Worm (Caenorhabditis elegans) whole organism, young adult: Measurements from ENCODE around the gene R04B3.3.
A peak's percentile ranks its signal among the peaks of the same experiment; 100 is the strongest.

Source experiments
- B0261.1 ChIP-seq: sonication (generic microtip); optimal IDR thresholded peaks from 2 replicates; lab custom pipeline; 2016; ENCODE audit warnings: mild to moderate bottlenecking, missing genetic modification characterization, moderate library complexity, missing compliant biosample characterization
- F22D6.2 ChIP-seq: sonication (generic microtip); optimal IDR thresholded peaks from 2 replicates; lab custom pipeline; 2016; ENCODE audit warnings: mild to moderate bottlenecking, missing genetic modification characterization, missing compliant biosample characterization
- F49E8.2 ChIP-seq: sonication (generic microtip); optimal IDR thresholded peaks from 3 replicates; lab custom pipeline; 2017; ENCODE audit warnings: missing genetic modification characterization, mild to moderate bottlenecking, missing compliant biosample characterization, antibody characterized with exemption, moderate library complexity; ENCODE audit not compliant: insufficient read depth
- F57A8.1 ChIP-seq: fragments of 200-800 bp; sonication (Bioruptor generic); optimal IDR thresholded peaks from 2 replicates; lab custom pipeline; 2018; ENCODE audit warnings: mild to moderate bottlenecking, missing genetic modification characterization, moderate library complexity, missing compliant biosample characterization
- K11D2.4 ChIP-seq: fragments of 200-800 bp; sonication (Bioruptor generic); IDR thresholded peaks from 2 replicates; pipeline ENCODE4 v1.3.6; 2022; ENCODE audit warnings: missing genetic modification reagents, missing genetic modification characterization, missing compliant biosample characterization
- K12H6.12 ChIP-seq: fragments of 200-800 bp; sonication (Bioruptor generic); optimal IDR thresholded peaks from 2 replicates; lab custom pipeline; 2018; ENCODE audit warnings: mild to moderate bottlenecking, missing genetic modification characterization, missing compliant biosample characterization
- Y53G8AR.9 ChIP-seq: fragments of 200-800 bp; sonication (Bioruptor generic); conservative IDR thresholded peaks from 2 replicates; pipeline ENCODE4 v1.3.6; 2022; ENCODE audit warnings: missing genetic modification reagents, missing genetic modification characterization, missing compliant biosample characterization
- athp-1 ChIP-seq: sonication (generic microtip); optimal IDR thresholded peaks from 2 replicates; lab custom pipeline; 2017; ENCODE audit warnings: mild to moderate bottlenecking, missing genetic modification characterization, missing compliant biosample characterization
- bed-2 ChIP-seq: fragments of 200-800 bp; sonication (Bioruptor generic); IDR thresholded peaks from 2 replicates; pipeline ENCODE4 v1.3.6; 2022; ENCODE audit warnings: missing genetic modification reagents, missing genetic modification characterization, missing compliant biosample characterization
- cebp-1 ChIP-seq, 2 experiments: fragments of 200-800 bp in 1 of 2; sonication (Bioruptor generic) in 1 of 2; sonication (generic microtip) in 1 of 2; IDR thresholded peaks in 1 of 2; optimal IDR thresholded peaks in 1 of 2; 2 replicates each; pipeline versions ENCODE4 v1.3.6 to Lab custom; 2017 to 2022; ENCODE audit warnings: missing compliant biosample characterization in 2 of 2, missing genetic modification characterization in 2 of 2, mild to moderate bottlenecking in 1 of 2, missing genetic modification reagents in 1 of 2, moderate library complexity in 1 of 2
- ceh-27 ChIP-seq: fragments of 200-800 bp; sonication (Bioruptor generic); optimal IDR thresholded peaks from 2 replicates; lab custom pipeline; 2018; ENCODE audit warnings: mild to moderate bottlenecking, missing genetic modification characterization, moderate library complexity, missing compliant biosample characterization
- dox-1 ChIP-seq: fragments of 200-800 bp; sonication (Bioruptor generic); IDR thresholded peaks from 2 replicates; pipeline ENCODE4 v1.3.6; 2022; ENCODE audit warnings: missing genetic modification reagents, missing genetic modification characterization, missing compliant biosample characterization
- dpff-1 ChIP-seq: sonication (generic microtip); optimal IDR thresholded peaks from 2 replicates; lab custom pipeline; 2017; ENCODE audit warnings: mild to moderate bottlenecking, missing genetic modification characterization, missing compliant biosample characterization
- egrh-3 ChIP-seq: fragments of 200-800 bp; sonication (Bioruptor generic); IDR thresholded peaks from 2 replicates; pipeline ENCODE4 v1.3.6; 2022; ENCODE audit warnings: missing genetic modification reagents, missing genetic modification characterization, missing compliant biosample characterization
- fkh-3 ChIP-seq: sonication (generic microtip); optimal IDR thresholded peaks from 2 replicates; lab custom pipeline; 2016; ENCODE audit warnings: mild to moderate bottlenecking, missing genetic modification characterization, missing compliant biosample characterization
- hlh-12 ChIP-seq: sonication (generic microtip); optimal IDR thresholded peaks from 2 replicates; lab custom pipeline; 2016; ENCODE audit warnings: missing genetic modification characterization, missing compliant biosample characterization
- hlh-26 ChIP-seq: fragments of 200-800 bp; sonication (Bioruptor generic); conservative IDR thresholded peaks from 2 replicates; pipeline ENCODE4 v1.3.6; 2022; ENCODE audit warnings: missing genetic modification reagents, missing genetic modification characterization, missing compliant biosample characterization
- hrde-1 ChIP-seq: sonication (generic microtip); optimal IDR thresholded peaks from 2 replicates; lab custom pipeline; 2016; ENCODE audit warnings: missing genetic modification characterization, mild to moderate bottlenecking, missing compliant biosample characterization, moderate library complexity, missing genotype, missing genetic modification reagents, borderline replicate concordance
- madf-3 ChIP-seq: fragments of 200-800 bp; sonication (Bioruptor generic); IDR thresholded peaks from 2 replicates; pipeline ENCODE4 v1.3.6; 2022; ENCODE audit warnings: missing genetic modification reagents, missing genetic modification characterization, missing compliant biosample characterization
- madf-6 ChIP-seq: fragments of 200-800 bp; sonication (Bioruptor generic); IDR thresholded peaks from 2 replicates; pipeline ENCODE4 v1.3.6; 2022; ENCODE audit warnings: missing genetic modification reagents, missing genetic modification characterization, missing compliant biosample characterization
- nfyb-1 ChIP-seq: fragments of 200-800 bp; sonication (Bioruptor generic); IDR thresholded peaks from 2 replicates; pipeline ENCODE4 v1.3.6; 2022; ENCODE audit warnings: missing genetic modification reagents, missing genetic modification characterization, missing compliant biosample characterization
- nhr-179 ChIP-seq: sonication (generic microtip); optimal IDR thresholded peaks from 2 replicates; lab custom pipeline; 2016; ENCODE audit warnings: mild to moderate bottlenecking, missing genetic modification characterization, missing compliant biosample characterization
- nhr-27 ChIP-seq: fragments of 200-800 bp; sonication (Bioruptor generic); optimal IDR thresholded peaks from 2 replicates; lab custom pipeline; 2018; ENCODE audit warnings: mild to moderate bottlenecking, missing genetic modification characterization, moderate library complexity, missing compliant biosample characterization
- nhr-90 ChIP-seq: sonication (generic microtip); optimal IDR thresholded peaks from 2 replicates; lab custom pipeline; 2016; ENCODE audit warnings: missing genotype, mild to moderate bottlenecking, missing genetic modification characterization, missing compliant biosample characterization
- sdz-38 ChIP-seq: sonication (generic microtip); optimal IDR thresholded peaks from 2 replicates; lab custom pipeline; 2016; ENCODE audit warnings: missing genotype, missing genetic modification characterization, missing compliant biosample characterization
- tbx-9 ChIP-seq: sonication (generic microtip); optimal IDR thresholded peaks from 2 replicates; lab custom pipeline; 2016; ENCODE audit warnings: borderline replicate concordance, missing genetic modification characterization, inconsistent platforms, missing compliant biosample characterization
- tlf-1 ChIP-seq: fragments of 200-800 bp; sonication (Bioruptor generic); optimal IDR thresholded peaks from 2 replicates; lab custom pipeline; 2018; ENCODE audit warnings: mild to moderate bottlenecking, missing genetic modification characterization, missing compliant biosample characterization
- unc-62 ChIP-seq: fragments of 150-350 bp; optimal IDR thresholded peaks from 2 replicates; lab custom pipeline; 2014; ENCODE audit warnings: missing biosample characterization, missing genetic modification reagents, missing genetic modification characterization
- ztf-18 ChIP-seq: sonication (generic microtip); optimal IDR thresholded peaks from 2 replicates; lab custom pipeline; 2016; ENCODE audit warnings: missing genotype, mild to moderate bottlenecking, missing genetic modification characterization, missing compliant biosample characterization
- ztf-28 ChIP-seq: fragments of 200-800 bp; sonication (Bioruptor generic); IDR thresholded peaks from 2 replicates; pipeline ENCODE4 v1.3.6; 2022; ENCODE audit warnings: missing genetic modification reagents, missing genetic modification characterization, missing compliant biosample characterization
- ztf-6 ChIP-seq: fragments of 200-800 bp; sonication (Bioruptor generic); IDR thresholded peaks from 2 replicates; pipeline ENCODE4 v1.3.6; 2022; ENCODE audit warnings: missing genetic modification reagents, missing genetic modification characterization, missing compliant biosample characterization

The R04B3.3 gene

DNA sequence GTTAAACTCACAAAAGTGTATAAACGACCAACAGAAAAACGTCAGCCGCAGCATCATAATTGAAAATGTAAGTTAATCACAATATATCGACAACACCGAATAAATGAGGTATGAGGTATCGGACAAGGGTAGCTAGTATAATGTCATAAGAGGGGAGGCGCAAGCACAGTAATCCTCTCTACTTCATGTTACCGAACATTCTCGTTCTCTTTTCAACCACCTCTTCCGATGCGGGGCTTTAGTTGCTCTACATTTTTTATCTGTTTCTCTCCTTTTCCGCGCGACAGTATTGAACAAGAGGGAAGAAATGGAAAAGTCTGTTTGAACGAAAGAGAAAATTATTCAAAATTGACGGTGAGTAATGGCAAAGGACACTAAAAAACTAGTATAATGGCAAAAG lies at the start of gene R04B3.3:
Gene R04B3.3 (minus strand): TSS at position 101 of the 400 bp plus-strand sequence.
- no peak for TF ChIP-seq hlh-26 (GFP tag; lab: Robert Waterston, UW)
- TF ChIP-seq, all 124 proteins: peak for 0

DNA sequence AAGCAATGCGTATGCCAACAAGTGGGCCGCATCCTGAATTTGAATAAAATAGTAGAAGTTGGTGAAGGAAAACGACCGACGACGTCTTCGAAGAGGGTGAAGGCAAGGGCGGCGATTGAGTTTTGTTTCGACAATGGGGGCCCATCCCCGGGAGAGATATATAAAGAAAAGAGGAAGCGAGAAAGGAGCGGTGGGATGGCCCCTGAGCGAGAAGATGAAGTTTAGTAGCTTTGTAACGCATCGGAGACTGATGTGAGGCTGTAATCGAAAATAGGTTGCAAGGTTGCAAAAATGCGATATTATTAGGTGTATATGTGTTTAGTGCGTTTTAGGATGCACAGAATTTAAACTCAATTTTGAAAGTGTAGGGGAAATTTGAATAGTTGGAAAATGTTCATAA lies 46.9 kb upstream of the R04B3.3 start:
- no peak for TF ChIP-seq Y53G8AR.9
- TF ChIP-seq dox-1: peak; percentile 40; the same call in 1 of the 2 replicates

ce11 chrX:2520461-2520860 lies 44.7 kb upstream of the R04B3.3 start:
- TF ChIP-seq tlf-1 (GFP tag; lab: Kevin White, UChicago) (no peak), cebp-1 (GFP tag; IDR thresholded peaks at IDR 0.05; lab: Robert Waterston, UW) (no peak), cebp-1 (tag; optimal IDR thresholded peaks at IDR 0.05; lab: Kevin White, UChicago) (no peak), ztf-6 (GFP tag; lab: Robert Waterston, UW) (no peak), F22D6.2 (no peak), nhr-179 (tag; lab: Kevin White, UChicago) (no peak), dpff-1 (no peak), ceh-27 (GFP tag; lab: Kevin White, UChicago) (no peak), nhr-27 (tag; lab: Kevin White, UChicago) (no peak), bed-2 (GFP tag; lab: Robert Waterston, UW) (no peak), K12H6.12 (no peak), nfyb-1 (no peak), athp-1 (tag; lab: Kevin White, UChicago) (no peak), K11D2.4 (no peak), hlh-12 (tag; lab: Kevin White, UChicago) (no peak), F57A8.1 (GFP tag; lab: Kevin White, UChicago) (no peak), egrh-3 (GFP tag; lab: Robert Waterston, UW) (no peak), sdz-38 (tag; lab: Kevin White, UChicago) (no peak)

- no peak for TF ChIP-seq K11D2.4
- peak; percentile 65; the same call in 1 of the 2 replicates for TF ChIP-seq egrh-3 (GFP tag; lab: Robert Waterston, UW)
- no peak for TF ChIP-seq madf-3 (GFP tag; lab: Robert Waterston, UW)
Measured at ce11 chrX:2516949-2517696, 41.4 kb upstream of the R04B3.3 start.

- no peak for TF ChIP-seq F49E8.2
- no peak for TF ChIP-seq nhr-179 (tag; lab: Kevin White, UChicago)
- TF ChIP-seq B0261.1 (tag; lab: Kevin White, UChicago): no peak
- TF ChIP-seq hrde-1: no peak
- no peak for TF ChIP-seq hlh-26 (GFP tag; lab: Robert Waterston, UW)
- no peak for TF ChIP-seq ztf-28 (GFP tag; lab: Robert Waterston, UW)
- no peak for TF ChIP-seq nhr-90 (tag; lab: Kevin White, UChicago)
- no peak for TF ChIP-seq unc-62 (GFP tag; lab: Kevin White, UChicago)
- TF ChIP-seq tbx-9 (tag; lab: Kevin White, UChicago): no peak
- no peak for TF ChIP-seq tlf-1 (GFP tag; lab: Kevin White, UChicago)
- TF ChIP-seq ztf-18 (tag; lab: Kevin White, UChicago): no peak
- TF ChIP-seq fkh-3 (tag; lab: Kevin White, UChicago): no peak
- no peak for TF ChIP-seq madf-6 (GFP tag; lab: Robert Waterston, UW)
Measured at ce11 chrX:2515224-2515623, 39.5 kb upstream of the R04B3.3 start, which contains the start of gene syg-1. Gene syg-1 (minus strand): TSS chrX:2515324.
